Fruit fly (Drosophila melanogaster) whole organism, embryonic: Measurements from ENCODE around the gene waw.

Experiments
- B-H2 ChIP-seq: fragments of 200-800 bp; sonication (Bioruptor generic); optimal IDR thresholded peaks from 2 replicates; lab custom pipeline; 2018; ENCODE audit warnings: missing biosample characterization, mild to moderate bottlenecking, missing genetic modification characterization
- CG10979 ChIP-seq: fragments of 200-800 bp; sonication (Bioruptor generic); optimal IDR thresholded peaks from 2 replicates; lab custom pipeline; 2018; ENCODE audit warnings: missing biosample characterization, mild to moderate bottlenecking, missing genetic modification characterization, moderate library complexity
- CG11456 ChIP-seq: fragments of 200-800 bp; sonication (Bioruptor generic); IDR thresholded peaks from 3 replicates; pipeline ENCODE4 v1.3.6; 2022; ENCODE audit warnings: missing biosample characterization, missing genetic modification characterization
- CG11695 ChIP-seq: fragments of 200-800 bp; sonication (Bioruptor generic); IDR thresholded peaks from 3 replicates; pipeline ENCODE4 v1.3.6; 2022; ENCODE audit warnings: missing biosample characterization, missing genetic modification characterization
- CG13296 ChIP-seq: fragments of 200-800 bp; sonication (Bioruptor generic); optimal IDR thresholded peaks from 3 replicates; lab custom pipeline; 2018; ENCODE audit warnings: missing biosample characterization, mild to moderate bottlenecking, missing genetic modification characterization
- CG13424 ChIP-seq: fragments of 200-800 bp; sonication (Bioruptor generic); optimal IDR thresholded peaks from 2 replicates; lab custom pipeline; 2019; ENCODE audit warnings: missing biosample characterization, mild to moderate bottlenecking, missing genetic modification characterization, moderate library complexity
- CG14860 ChIP-seq: fragments of 200-800 bp; sonication (Bioruptor generic); IDR thresholded peaks from 3 replicates; pipeline ENCODE4 v1.3.6; 2022; ENCODE audit warnings: missing biosample characterization, missing genetic modification characterization; ENCODE audit not compliant: partially characterized antibody
- CG15696 ChIP-seq: fragments of 200-800 bp; sonication (Bioruptor generic); optimal IDR thresholded peaks from 2 replicates; lab custom pipeline; 2019; ENCODE audit warnings: missing biosample characterization, mild to moderate bottlenecking, missing genetic modification characterization, moderate library complexity
- CG1647 ChIP-seq: fragments of 200-800 bp; sonication (Bioruptor generic); optimal IDR thresholded peaks from 3 replicates; lab custom pipeline; 2016; ENCODE audit warnings: missing biosample characterization, missing genetic modification characterization
- CG17568 ChIP-seq: fragments of 200-800 bp; sonication (Bioruptor generic); optimal IDR thresholded peaks from 2 replicates; lab custom pipeline; 2018; ENCODE audit warnings: missing biosample characterization, mild to moderate bottlenecking, missing genetic modification characterization, moderate library complexity
- CG17612 ChIP-seq: fragments of 200-800 bp; sonication (Bioruptor generic); IDR thresholded peaks from 2 replicates; pipeline ENCODE4 v1.3.6; 2022; ENCODE audit warnings: missing biosample characterization, missing genetic modification characterization
- CG17829 ChIP-seq: fragments of 200-800 bp; optimal IDR thresholded peaks from 2 replicates; lab custom pipeline; 2019; ENCODE audit warnings: missing biosample characterization, mild to moderate bottlenecking, missing genetic modification characterization, moderate library complexity
- CG18011 ChIP-seq: fragments of 200-800 bp; sonication (Bioruptor generic); optimal IDR thresholded peaks from 2 replicates; lab custom pipeline; 2017; ENCODE audit warnings: missing biosample characterization, missing genetic modification characterization, mild to moderate bottlenecking, moderate library complexity, missing genotype
- CG34376 ChIP-seq: fragments of 200-800 bp; sonication (Bioruptor generic); optimal IDR thresholded peaks from 2 replicates; lab custom pipeline; 2018; ENCODE audit warnings: missing biosample characterization, mild to moderate bottlenecking, missing genetic modification characterization
- CG3995 ChIP-seq: fragments of 200-800 bp; sonication (Bioruptor generic); optimal IDR thresholded peaks from 3 replicates; lab custom pipeline; 2016; ENCODE audit warnings: missing biosample characterization, missing genetic modification characterization
- CG4328 ChIP-seq: fragments of 200-800 bp; sonication (Bioruptor generic); optimal IDR thresholded peaks from 3 replicates; lab custom pipeline; 2017; ENCODE audit warnings: missing biosample characterization, missing genetic modification reagents, missing genetic modification characterization
- CG43689 ChIP-seq: fragments of 200-800 bp; sonication (Bioruptor generic); IDR thresholded peaks from 2 replicates; pipeline ENCODE4 v1.3.6; 2022; ENCODE audit warnings: missing biosample characterization, missing genetic modification characterization
- CG4707 ChIP-seq: fragments of 200-800 bp; sonication (Bioruptor generic); optimal IDR thresholded peaks from 2 replicates; lab custom pipeline; 2018; ENCODE audit warnings: missing biosample characterization, mild to moderate bottlenecking, missing genetic modification characterization, moderate library complexity
- CG5953 ChIP-seq: fragments of 200-800 bp; sonication (Bioruptor generic); IDR thresholded peaks from 2 replicates; pipeline ENCODE4 v1.3.6; 2022; ENCODE audit warnings: missing biosample characterization, missing genetic modification characterization
- CG7271 ChIP-seq: fragments of 200-800 bp; sonication (Bioruptor generic); optimal IDR thresholded peaks from 2 replicates; lab custom pipeline; 2018; ENCODE audit warnings: missing biosample characterization, mild to moderate bottlenecking, missing genetic modification characterization, moderate library complexity
- CG8478 ChIP-seq: fragments of >200 bp; optimal IDR thresholded peaks from 2 replicates; lab custom pipeline; 2018
- CG9215 ChIP-seq: fragments of 200-800 bp; sonication (Bioruptor generic); IDR thresholded peaks from 2 replicates; pipeline ENCODE4 v1.3.6; 2022; ENCODE audit warnings: missing biosample characterization, missing genetic modification characterization
- CG9609 ChIP-seq: fragments of 200-800 bp; sonication (Bioruptor generic); optimal IDR thresholded peaks from 3 replicates; lab custom pipeline; 2016; ENCODE audit warnings: missing biosample characterization, missing genetic modification characterization
- Chrac-16 ChIP-seq: fragments of 200-800 bp; sonication (Bioruptor generic); optimal IDR thresholded peaks from 3 replicates; lab custom pipeline; 2016; ENCODE audit warnings: missing biosample characterization, missing genetic modification characterization
- Dp ChIP-seq: fragments of 200-800 bp; sonication (Bioruptor generic); optimal IDR thresholded peaks from 2 replicates; lab custom pipeline; 2018; ENCODE audit warnings: missing biosample characterization, mild to moderate bottlenecking, missing genetic modification characterization, moderate library complexity
- Fer2 ChIP-seq: fragments of 200-800 bp; sonication (Bioruptor generic); optimal IDR thresholded peaks from 2 replicates; lab custom pipeline; 2018; ENCODE audit warnings: missing biosample characterization, mild to moderate bottlenecking, missing genetic modification characterization, moderate library complexity
- HLH3B ChIP-seq: fragments of 200-800 bp; sonication (Bioruptor generic); IDR thresholded peaks from 2 replicates; pipeline ENCODE4 v1.3.6; 2022; ENCODE audit warnings: missing biosample characterization, missing genetic modification characterization
- Optix ChIP-seq: fragments of 200-800 bp; sonication (Bioruptor generic); IDR thresholded peaks from 3 replicates; pipeline ENCODE4 v1.3.6; 2022; ENCODE audit warnings: missing biosample characterization, missing genetic modification characterization
- Side ChIP-seq: fragments of 200-800 bp; sonication (Bioruptor generic); optimal IDR thresholded peaks from 2 replicates; lab custom pipeline; 2016; ENCODE audit warnings: missing biosample characterization, missing genetic modification characterization
- ac ChIP-seq: fragments of 200-800 bp; sonication (Bioruptor generic); optimal IDR thresholded peaks from 3 replicates; lab custom pipeline; 2017; ENCODE audit warnings: missing biosample characterization, mild to moderate bottlenecking, missing genetic modification characterization
- aop ChIP-seq: fragments of 200-800 bp; sonication (Bioruptor generic); IDR thresholded peaks from 2 replicates; pipeline ENCODE4 v1.3.6; 2022; ENCODE audit warnings: missing biosample characterization, missing genetic modification characterization
- ash1 ChIP-seq: fragments of 200-800 bp; sonication (Bioruptor generic); optimal IDR thresholded peaks from 2 replicates; lab custom pipeline; 2018; ENCODE audit warnings: missing biosample characterization, mild to moderate bottlenecking, missing genetic modification characterization
- bigmax ChIP-seq: fragments of 200-800 bp; sonication (Bioruptor generic); optimal IDR thresholded peaks from 2 replicates; lab custom pipeline; 2018; ENCODE audit warnings: missing biosample characterization, mild to moderate bottlenecking, missing genetic modification characterization
- cas ChIP-seq: fragments of 200-800 bp; sonication (Bioruptor generic); IDR thresholded peaks from 2 replicates; pipeline ENCODE4 v1.3.6; 2022; ENCODE audit warnings: missing biosample characterization, missing genetic modification characterization
- ci ChIP-seq: fragments of 200-800 bp; sonication (Bioruptor generic); IDR thresholded peaks from 3 replicates; pipeline ENCODE4 v1.3.6; 2022; ENCODE audit warnings: missing biosample characterization, missing genetic modification characterization
- fd102C ChIP-seq: fragments of 200-800 bp; sonication (Bioruptor generic); optimal IDR thresholded peaks from 2 replicates; lab custom pipeline; 2018; ENCODE audit warnings: missing biosample characterization, mild to moderate bottlenecking, missing genetic modification characterization, moderate library complexity
- fd64A ChIP-seq: fragments of 200-800 bp; sonication (Bioruptor generic); optimal IDR thresholded peaks from 3 replicates; lab custom pipeline; 2018; ENCODE audit warnings: missing biosample characterization, mild to moderate bottlenecking, missing genetic modification characterization
- gcm2 ChIP-seq: fragments of 200-800 bp; sonication (Bioruptor generic); optimal IDR thresholded peaks from 2 replicates; lab custom pipeline; 2016; ENCODE audit warnings: missing biosample characterization, missing genetic modification characterization
- luna ChIP-seq: fragments of 200-800 bp; sonication (Bioruptor generic); optimal IDR thresholded peaks from 2 replicates; lab custom pipeline; 2016; ENCODE audit warnings: missing biosample characterization, missing genetic modification characterization
- nmo ChIP-seq: fragments of 200-800 bp; sonication (Bioruptor generic); optimal IDR thresholded peaks from 2 replicates; lab custom pipeline; 2018; ENCODE audit warnings: missing biosample characterization, mild to moderate bottlenecking, missing genetic modification characterization, moderate library complexity
- oc ChIP-seq: fragments of 200-800 bp; sonication (Bioruptor generic); optimal IDR thresholded peaks from 2 replicates; lab custom pipeline; 2018; ENCODE audit warnings: missing biosample characterization, mild to moderate bottlenecking, missing genetic modification characterization, moderate library complexity
- org-1 ChIP-seq: fragments of 200-800 bp; sonication (Bioruptor generic); optimal IDR thresholded peaks from 2 replicates; lab custom pipeline; 2017; ENCODE audit warnings: missing biosample characterization, missing genetic modification characterization
- pho ChIP-seq: fragments of 200-800 bp; sonication (Bioruptor generic); optimal IDR thresholded peaks from 2 replicates; lab custom pipeline; 2016; ENCODE audit warnings: missing biosample characterization, missing genetic modification characterization
- ranshi ChIP-seq: fragments of 200-800 bp; sonication (Bioruptor generic); IDR thresholded peaks from 2 replicates; pipeline ENCODE4 v1.3.6; 2022; ENCODE audit warnings: missing biosample characterization, missing genetic modification characterization
- schlank ChIP-seq: fragments of 200-800 bp; sonication (Bioruptor generic); optimal IDR thresholded peaks from 2 replicates; lab custom pipeline; 2018; ENCODE audit warnings: missing biosample characterization, mild to moderate bottlenecking, missing genetic modification characterization
- sens-2 ChIP-seq: fragments of 200-800 bp; sonication (Bioruptor generic); IDR thresholded peaks from 2 replicates; pipeline ENCODE4 v1.3.6; 2022; ENCODE audit warnings: missing biosample characterization, missing genetic modification characterization
- sim ChIP-seq: fragments of 200-800 bp; sonication (Bioruptor generic); IDR thresholded peaks from 2 replicates; pipeline ENCODE4 v1.3.6; 2022; ENCODE audit warnings: missing biosample characterization, missing genetic modification characterization
- sna ChIP-seq: fragments of 200-800 bp; sonication (Bioruptor generic); IDR thresholded peaks from 2 replicates; pipeline ENCODE4 v1.3.6; 2022; ENCODE audit warnings: missing biosample characterization, missing genetic modification characterization; ENCODE audit not compliant: partially characterized antibody
- stwl ChIP-seq: fragments of 200-800 bp; sonication (Bioruptor generic); optimal IDR thresholded peaks from 3 replicates; lab custom pipeline; 2018; ENCODE audit warnings: missing biosample characterization, mild to moderate bottlenecking, missing genetic modification characterization, moderate library complexity
- tna ChIP-seq: fragments of 200-800 bp; sonication (Bioruptor generic); IDR thresholded peaks from 2 replicates; pipeline ENCODE4 v1.3.6; 2022; ENCODE audit warnings: missing biosample characterization, missing genetic modification characterization; ENCODE audit not compliant: partially characterized antibody
- trem ChIP-seq: fragments of 200-800 bp; optimal IDR thresholded peaks from 3 replicates; lab custom pipeline; 2019; ENCODE audit warnings: missing biosample characterization, mild to moderate bottlenecking, missing genetic modification characterization, moderate library complexity
- zfh1 ChIP-seq: fragments of 200-800 bp; sonication (Bioruptor generic); IDR thresholded peaks from 3 replicates; pipeline ENCODE4 v1.3.6; 2022; ENCODE audit warnings: missing biosample characterization, missing genetic modification characterization

waw gene

DNA sequence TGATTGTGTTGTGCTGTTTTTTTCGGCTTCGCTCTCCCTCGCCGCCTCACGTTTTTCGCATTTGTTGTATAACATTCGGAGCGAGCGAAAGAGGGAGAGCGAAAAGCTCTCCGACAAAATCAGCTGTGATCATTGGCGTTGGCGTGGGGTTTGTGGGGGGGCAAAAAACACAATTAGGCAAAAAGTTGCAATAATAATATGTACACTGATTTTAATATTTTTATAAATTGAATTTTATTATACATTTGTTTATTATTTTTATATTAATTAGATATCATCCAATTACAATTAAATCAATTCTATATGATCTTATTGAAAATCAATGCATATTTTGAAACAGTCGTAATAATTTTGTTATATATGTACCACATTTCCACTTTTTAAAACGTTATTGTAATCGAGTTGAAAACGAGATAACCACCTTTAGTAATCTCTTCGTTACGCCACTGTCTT lies 12.8 kb downstream of the waw start (continued):
- TF ChIP-seq fd102C (GFP tag; lab: Kevin White, UChicago) (no peak), nmo (GFP tag; lab: Kevin White, UChicago) (peak; percentile 42), ci (GFP tag; lab: Robert Waterston, UW) (no peak), pho (GFP tag; lab: Kevin White, UChicago) (no peak), Dp (GFP tag; lab: Kevin White, UChicago) (no peak), ash1 (GFP tag; lab: Kevin White, UChicago) (no peak), ac (GFP tag; lab: Kevin White, UChicago) (no peak), Fer2 (tag; lab: Kevin White, UChicago) (no peak), Side (GFP tag; lab: Kevin White, UChicago) (no peak), CG1647 (GFP tag; lab: Kevin White, UChicago) (no peak), CG9215 (0 out of 2 replicates have a peak, but pooled peaks have one; percentile 25), sim (no peak), CG15696 (no peak), bigmax (GFP tag; lab: Kevin White, UChicago) (no peak), sens-2 (no peak), luna (no peak), CG10979 (tag; lab: Kevin White, UChicago) (peak; percentile 24), CG13424 (peak; percentile 57), schlank (no peak), CG17612 (no peak), CG43689 (no peak), aop (GFP tag; lab: Robert Waterston, UW) (no peak), CG14860 (GFP tag; lab: Robert Waterston, UW) (no peak), CG4328 (GFP tag; lab: Kevin White, UChicago) (no peak), trem (tag; lab: Kevin White, UChicago) (no peak), CG34376 (no peak), CG7271 (tag; lab: Kevin White, UChicago) (no peak), org-1 (GFP tag; lab: Kevin White, UChicago) (peak; percentile 7), CG8478 (no peak), Optix (GFP tag; lab: Robert Waterston, UW) (no peak), gcm2 (GFP tag; lab: Kevin White, UChicago) (no peak), oc (no peak), stwl (tag; lab: Kevin White, UChicago) (no peak), CG17568 (GFP tag; lab: Kevin White, UChicago) (no peak), CG5953 (no peak), CG11456 (GFP tag; lab: Robert Waterston, UW) (no peak), HLH3B (GFP tag; lab: Robert Waterston, UW) (0 out of 2 replicates have a peak, but pooled peaks have one; percentile 13), CG11695 (GFP tag; lab: Robert Waterston, UW) (0 out of 3 replicates have a peak, but pooled peaks have one; percentile 18), CG9609 (GFP tag; lab: Kevin White, UChicago) (no peak), CG3995 (GFP tag; lab: Kevin White, UChicago) (peak; percentile 2), sna (GFP tag; lab: Robert Waterston, UW) (no peak), tna (no peak), CG17829 (tag; lab: Kevin White, UChicago) (peak; percentile 16), Chrac-16 (GFP tag; lab: Kevin White, UChicago) (peak; percentile 6), CG18011 (GFP tag; lab: Kevin White, UChicago) (no peak), zfh1 (GFP tag; lab: Robert Waterston, UW) (no peak), CG13296 (GFP tag; lab: Kevin White, UChicago) (peak; percentile 60), ranshi (GFP tag; lab: Robert Waterston, UW) (0 out of 2 replicates have a peak, but pooled peaks have one; percentile 12), fd64A (GFP tag; lab: Kevin White, UChicago) (no peak), B-H2 (GFP tag; lab: Kevin White, UChicago) (no peak), CG4707 (GFP tag; lab: Kevin White, UChicago) (no peak), cas (GFP tag; lab: Robert Waterston, UW) (no peak)
